Fruit fly (Drosophila melanogaster) whole organism, embryonic: ENCODE results near the gene CG4951.
A peak's percentile ranks its signal among the peaks of the same experiment; 100 is the strongest.

Experiments used
- Adf1 ChIP-seq: fragments of 200-800 bp; sonication (Bioruptor generic); IDR thresholded peaks from 2 replicates; pipeline ENCODE4 v1.3.6; 2022; ENCODE audit warnings: missing biosample characterization, missing genetic modification characterization
- CG10654 ChIP-seq: fragments of 200-800 bp; sonication (Bioruptor generic); optimal IDR thresholded peaks from 2 replicates; lab custom pipeline; 2016; ENCODE audit warnings: missing biosample characterization, missing genetic modification characterization
- CG17385 ChIP-seq: fragments of 200-800 bp; sonication (Bioruptor generic); optimal IDR thresholded peaks from 3 replicates; lab custom pipeline; 2018; ENCODE audit warnings: missing biosample characterization, mild to moderate bottlenecking, missing genetic modification characterization
- Oaz ChIP-seq: fragments of 200-800 bp; sonication (Bioruptor generic); IDR thresholded peaks from 2 replicates; pipeline ENCODE4 v1.3.6; 2022; ENCODE audit warnings: missing biosample characterization, missing genetic modification characterization
- TFAM ChIP-seq: fragments of 200-800 bp; sonication (Bioruptor generic); optimal IDR thresholded peaks from 2 replicates; lab custom pipeline; 2017; ENCODE audit warnings: missing biosample characterization, missing genetic modification characterization, inconsistent platforms
- ci ChIP-seq: fragments of 200-800 bp; sonication (Bioruptor generic); IDR thresholded peaks from 3 replicates; pipeline ENCODE4 v1.3.6; 2022; ENCODE audit warnings: missing biosample characterization, missing genetic modification characterization
- esg ChIP-seq: fragments of 200-800 bp; sonication (Bioruptor generic); conservative IDR thresholded peaks from 2 replicates; pipeline ENCODE4 v1.3.6; 2022; ENCODE audit warnings: missing biosample characterization, missing genetic modification characterization
- ftz-f1 ChIP-seq: fragments of 200-800 bp; sonication (Bioruptor generic); optimal IDR thresholded peaks from 2 replicates; lab custom pipeline; 2016; ENCODE audit warnings: missing biosample characterization, missing genetic modification characterization
- grn ChIP-seq: fragments of 200-800 bp; sonication (Bioruptor generic); optimal IDR thresholded peaks from 3 replicates; lab custom pipeline; 2017; ENCODE audit warnings: missing biosample characterization, missing genetic modification characterization
- hb ChIP-seq: fragments of 200-800 bp; sonication (Bioruptor generic); IDR thresholded peaks from 3 replicates; pipeline ENCODE4 v1.3.6; 2022; ENCODE audit warnings: missing biosample characterization, missing genetic modification characterization; ENCODE audit not compliant: partially characterized antibody
- ind ChIP-seq: fragments of 200-800 bp; sonication (Bioruptor generic); optimal IDR thresholded peaks from 3 replicates; lab custom pipeline; 2016; ENCODE audit warnings: missing biosample characterization, missing genetic modification characterization
- kni ChIP-seq: fragments of 200-800 bp; sonication (Bioruptor generic); optimal IDR thresholded peaks from 3 replicates; lab custom pipeline; 2017; ENCODE audit warnings: mild to moderate bottlenecking, missing biosample characterization, missing genetic modification reagents, missing genetic modification characterization
- pb ChIP-seq: fragments of 200-800 bp; sonication (Bioruptor generic); optimal IDR thresholded peaks from 3 replicates; lab custom pipeline; 2016; ENCODE audit warnings: missing biosample characterization, missing genetic modification characterization
- tin ChIP-seq: fragments of 200-800 bp; sonication (Bioruptor generic); optimal IDR thresholded peaks from 3 replicates; lab custom pipeline; 2016; ENCODE audit warnings: missing biosample characterization, missing genetic modification characterization

DNA sequence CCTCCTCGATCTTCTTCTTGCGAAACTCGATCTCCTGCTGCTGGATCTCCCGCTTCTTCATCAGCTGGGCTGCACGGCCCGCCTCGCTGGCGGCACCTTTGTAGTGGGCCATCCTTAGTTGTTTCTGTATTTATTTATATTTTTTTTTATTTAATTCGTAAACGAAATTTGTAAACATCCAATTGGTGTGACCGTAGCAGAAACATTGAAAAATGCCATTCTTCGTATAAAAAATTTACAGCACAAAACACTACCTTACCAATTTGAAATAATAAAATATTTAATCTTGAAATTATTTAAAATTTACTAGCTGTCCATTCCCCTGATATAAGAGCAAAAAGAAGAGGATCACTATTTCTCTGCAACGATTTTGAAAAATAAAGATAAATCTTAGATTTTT is 33.0 kb downstream of the CG4951 start, which contains the start of gene CG12259:
- TF ChIP-seq tin, result no peak
- TF ChIP-seq ftz-f1 (GFP tag; lab: Kevin White, UChicago), result no peak
- TF ChIP-seq ind (GFP tag; lab: Kevin White, UChicago), result no peak
- TF ChIP-seq CG17385, result peak; percentile 21
- no peak for TF ChIP-seq esg (GFP tag; lab: Robert Waterston, UW)
- no peak for TF ChIP-seq TFAM (GFP tag; lab: Kevin White, UChicago)
- no peak for TF ChIP-seq grn (GFP tag; lab: Kevin White, UChicago)
- no peak for TF ChIP-seq kni (GFP tag; lab: Kevin White, UChicago)
- TF ChIP-seq ci (GFP tag; lab: Robert Waterston, UW), result no peak
- TF ChIP-seq Oaz (GFP tag; lab: Robert Waterston, UW), result no peak
- TF ChIP-seq pb (GFP tag; lab: Kevin White, UChicago), result no peak
- no peak for TF ChIP-seq Adf1 (GFP tag; lab: Robert Waterston, UW)
- no peak for TF ChIP-seq CG10654 (GFP tag; lab: Kevin White, UChicago)
- TF ChIP-seq hb (GFP tag; lab: Robert Waterston, UW), result no peak
